Worm (Caenorhabditis elegans) whole organism, L4 larva: Measurements from ENCODE around the gene col-186.

Experiments used
- F10B5.3 ChIP-seq: sonication (generic microtip); optimal IDR thresholded peaks from 2 replicates; lab custom pipeline; 2016; ENCODE audit warnings: mild to moderate bottlenecking, missing genetic modification characterization, missing compliant biosample characterization
- F26F4.8 ChIP-seq: fragments of 200-800 bp; sonication (Bioruptor generic); conservative IDR thresholded peaks from 2 replicates; pipeline ENCODE4 v1.3.6; 2022; ENCODE audit warnings: missing genetic modification characterization, missing compliant biosample characterization
- Y48G9A.11 ChIP-seq: fragments of 200-800 bp; sonication (Bioruptor generic); IDR thresholded peaks from 2 replicates; pipeline ENCODE4 v1.3.6; 2022; ENCODE audit warnings: missing genetic modification reagents, missing genetic modification characterization, missing compliant biosample characterization
- Y5F2A.4 ChIP-seq: fragments of 200-800 bp; sonication (Bioruptor generic); optimal IDR thresholded peaks from 2 replicates; lab custom pipeline; 2018; ENCODE audit warnings: mild to moderate bottlenecking, missing genetic modification characterization, missing compliant biosample characterization
- ZK337.2 ChIP-seq: fragments of 200-800 bp; sonication (Bioruptor generic); IDR thresholded peaks from 2 replicates; pipeline ENCODE4 v1.3.6; 2022; ENCODE audit warnings: missing genetic modification reagents, missing genetic modification characterization, missing compliant biosample characterization
- aha-1 ChIP-seq: fragments of 150-350 bp; peaks from one replicate; lab custom pipeline; 2014; ENCODE audit warnings: missing biosample characterization, missing genetic modification characterization
- aly-2 ChIP-seq: sonication (generic microtip); optimal IDR thresholded peaks from 2 replicates; lab custom pipeline; 2018; ENCODE audit warnings: missing biosample characterization, missing genetic modification characterization
- attf-4 ChIP-seq: sonication (generic microtip); optimal IDR thresholded peaks from 3 replicates; lab custom pipeline; 2017; ENCODE audit warnings: missing biosample characterization, missing genetic modification characterization
- ceh-20 ChIP-seq: fragments of 200-800 bp; sonication (Bioruptor generic); IDR thresholded peaks from 2 replicates; pipeline ENCODE4 v1.3.6; 2022; ENCODE audit warnings: missing genetic modification reagents, missing genetic modification characterization, missing compliant biosample characterization
- ceh-62 ChIP-seq: sonication (generic microtip); optimal IDR thresholded peaks from 2 replicates; lab custom pipeline; 2017; ENCODE audit warnings: missing biosample characterization, missing genetic modification characterization
- ceh-82 ChIP-seq: sonication (generic microtip); optimal IDR thresholded peaks from 2 replicates; lab custom pipeline; 2017; ENCODE audit warnings: missing biosample characterization, missing genetic modification characterization
- daf-12 ChIP-seq: fragments of 150-350 bp; optimal IDR thresholded peaks from 2 replicates; lab custom pipeline; 2014; ENCODE audit warnings: missing biosample characterization, missing genetic modification reagents, missing genetic modification characterization
- daf-16 ChIP-seq, 3 experiments: sonication (generic microtip); optimal IDR thresholded peaks; 2 replicates each; lab custom pipeline; 2016 to 2017; ENCODE audit warnings: missing genetic modification characterization in 3 of 3, missing genetic modification reagents in 3 of 3, mild to moderate bottlenecking in 2 of 3, missing compliant biosample characterization in 2 of 3, missing biosample characterization in 1 of 3, moderate library complexity in 1 of 3
- daf-19 ChIP-seq: fragments of 200-800 bp; sonication (Bioruptor generic); conservative IDR thresholded peaks from 2 replicates; pipeline ENCODE4 v1.3.6; 2022; ENCODE audit warnings: missing genetic modification characterization, missing compliant biosample characterization
- dmd-9 ChIP-seq: fragments of 200-800 bp; sonication (Bioruptor generic); IDR thresholded peaks from 2 replicates; pipeline ENCODE4 v1.3.6; 2022; ENCODE audit warnings: missing genetic modification reagents, missing genetic modification characterization, missing compliant biosample characterization
- egl-27 ChIP-seq: sonication (generic microtip); optimal IDR thresholded peaks from 3 replicates; lab custom pipeline; 2017; ENCODE audit warnings: missing biosample characterization, missing genetic modification reagents, missing genetic modification characterization
- egl-43 ChIP-seq: fragments of 200-800 bp; sonication (Bioruptor generic); IDR thresholded peaks from 2 replicates; pipeline ENCODE4 v1.3.6; 2022; ENCODE audit warnings: missing genetic modification reagents, missing genetic modification characterization, missing compliant biosample characterization
- fos-1 ChIP-seq: fragments of 150-350 bp; optimal IDR thresholded peaks from 2 replicates; lab custom pipeline; 2014; ENCODE audit warnings: missing biosample characterization, missing genetic modification characterization
- gei-8 ChIP-seq: fragments of 200-800 bp; sonication (Bioruptor generic); optimal IDR thresholded peaks from 2 replicates; lab custom pipeline; 2018; ENCODE audit warnings: mild to moderate bottlenecking, missing genetic modification characterization, missing compliant biosample characterization
- hmg-1.1 ChIP-seq: fragments of 200-800 bp; sonication (Bioruptor generic); IDR thresholded peaks from 2 replicates; pipeline ENCODE4 v1.3.6; 2022; ENCODE audit warnings: missing genetic modification reagents, missing genetic modification characterization, missing compliant biosample characterization
- lin-13 ChIP-seq: fragments of 150-350 bp; optimal IDR thresholded peaks from 2 replicates; lab custom pipeline; 2014; ENCODE audit warnings: missing biosample characterization, missing genetic modification reagents, missing genetic modification characterization
- lsy-2 ChIP-seq, 2 experiments: fragments of 150-350 bp in 1 of 2; sonication (generic microtip) in 1 of 2; optimal IDR thresholded peaks; 2 replicates each; lab custom pipeline; 2014 to 2017; ENCODE audit warnings: missing biosample characterization in 2 of 2, missing genetic modification characterization in 2 of 2
- madf-5 ChIP-seq, 2 experiments: fragments of 200-800 bp; sonication (Bioruptor generic); IDR thresholded peaks; 2 replicates each; pipeline ENCODE4 v1.3.6; 2022; ENCODE audit warnings: missing compliant biosample characterization in 2 of 2, missing genetic modification characterization in 2 of 2
- madf-9 ChIP-seq: fragments of 200-800 bp; sonication (Bioruptor generic); conservative IDR thresholded peaks from 2 replicates; pipeline ENCODE4 v1.3.6; 2022; ENCODE audit warnings: missing genetic modification reagents, missing genetic modification characterization, missing compliant biosample characterization
- mes-2 ChIP-seq: sonication (generic microtip); optimal IDR thresholded peaks from 2 replicates; lab custom pipeline; 2016; ENCODE audit warnings: missing genotype, mild to moderate bottlenecking, missing genetic modification characterization, missing compliant biosample characterization; ENCODE audit not compliant: poor library complexity, severe bottlenecking
- nhr-41 ChIP-seq: fragments of 200-800 bp; sonication (Bioruptor generic); IDR thresholded peaks from 2 replicates; pipeline ENCODE4 v1.3.6; 2022; ENCODE audit warnings: missing genetic modification reagents, missing genetic modification characterization, missing compliant biosample characterization
- nhr-42 ChIP-seq: fragments of 200-800 bp; sonication (Bioruptor generic); IDR thresholded peaks from 2 replicates; pipeline ENCODE4 v1.3.6; 2022; ENCODE audit warnings: missing genetic modification characterization, missing compliant biosample characterization
- nhr-6 ChIP-seq: fragments of 150-350 bp; optimal IDR thresholded peaks from 2 replicates; lab custom pipeline; 2014; ENCODE audit warnings: missing biosample characterization, missing genetic modification characterization
- nhr-77 ChIP-seq: fragments of 150-350 bp; optimal IDR thresholded peaks from 2 replicates; lab custom pipeline; 2014; ENCODE audit warnings: missing biosample characterization, missing genetic modification characterization
- sdz-12 ChIP-seq: fragments of 200-800 bp; sonication (Bioruptor generic); optimal IDR thresholded peaks from 2 replicates; lab custom pipeline; 2018; ENCODE audit warnings: mild to moderate bottlenecking, missing genetic modification characterization, missing compliant biosample characterization
- set-16 ChIP-seq: fragments of 200-800 bp; sonication (Bioruptor generic); IDR thresholded peaks from 2 replicates; pipeline ENCODE4 v1.3.6; 2022; ENCODE audit warnings: missing genetic modification reagents, missing genetic modification characterization, missing compliant biosample characterization
- snpc-1.2 ChIP-seq: fragments of 200-800 bp; sonication (Bioruptor generic); IDR thresholded peaks from 2 replicates; pipeline ENCODE4 v1.3.6; 2022; ENCODE audit warnings: missing genetic modification reagents, missing genetic modification characterization, missing compliant biosample characterization
- unc-39 ChIP-seq: sonication (generic microtip); optimal IDR thresholded peaks from 2 replicates; lab custom pipeline; 2017; ENCODE audit warnings: missing biosample characterization, missing genetic modification characterization
- zfp-2 ChIP-seq: sonication (generic microtip); optimal IDR thresholded peaks from 2 replicates; lab custom pipeline; 2016; ENCODE audit warnings: mild to moderate bottlenecking, missing genetic modification characterization, missing compliant biosample characterization

Gene col-186

DNA sequence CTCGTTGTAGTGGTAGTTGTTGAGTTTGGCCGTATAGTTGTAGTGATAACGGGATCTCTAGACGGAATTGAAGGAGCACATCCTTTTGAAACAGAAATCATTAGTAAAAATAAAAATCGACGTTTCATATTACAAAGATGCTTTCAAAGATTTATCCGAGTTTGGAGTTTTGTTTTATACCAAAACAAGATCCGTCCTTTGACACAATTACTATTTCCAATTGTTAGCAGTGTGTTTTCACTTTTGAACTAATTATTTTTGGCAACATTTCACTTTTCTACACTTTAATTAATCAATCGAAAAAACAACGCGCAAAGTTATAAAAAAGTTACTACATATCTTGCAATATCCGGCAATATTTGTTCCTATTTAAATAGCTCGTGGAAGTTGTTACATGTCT, 34.3 kb upstream of the col-186 start, which contains the start of the genes F31B9.4 and F31B9.2:
Gene F31B9.4 (minus strand): TSS at position 101 of the 400 bp plus-strand sequence.
Gene F31B9.2 (plus strand): TSS at position 368 of the 400 bp plus-strand sequence.
- TF ChIP-seq snpc-1.2, result no peak
- no peak for TF ChIP-seq nhr-42
- no peak for TF ChIP-seq nhr-41 (GFP tag; lab: Robert Waterston, UW)
- no peak for TF ChIP-seq daf-19 (GFP tag; lab: Robert Waterston, UW)
- no peak for TF ChIP-seq gei-8 (GFP tag; lab: Kevin White, UChicago)
- TF ChIP-seq mes-2 (tag; lab: Kevin White, UChicago), result no peak

DNA sequence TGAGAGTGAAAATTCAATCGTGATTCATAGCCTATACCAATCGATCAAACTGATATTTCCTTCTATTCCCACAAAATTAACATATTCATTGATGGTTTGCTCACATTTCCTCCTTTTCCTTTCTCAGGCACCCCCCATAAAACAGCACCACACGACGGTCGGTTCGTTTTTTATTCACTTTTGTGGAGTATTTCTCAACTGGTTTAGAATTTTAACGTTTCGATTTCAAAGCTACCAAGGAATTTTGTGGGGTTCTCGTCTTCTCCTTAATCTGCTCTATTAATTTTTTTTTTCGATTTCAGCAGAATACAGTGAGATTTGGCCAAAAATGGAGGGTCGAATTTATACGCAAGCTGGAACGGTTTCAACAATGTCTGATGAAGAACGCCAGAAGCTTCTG, 31.9 kb upstream of the col-186 start, which contains the start of gene F31B9.7:
Gene F31B9.7 (plus strand): TSS at position 301 of the 400 bp plus-strand sequence.
- TF ChIP-seq zfp-2, result no peak
- peak; percentile 51 for TF ChIP-seq aha-1 (tag; lab: Kevin White, UChicago)

DNA sequence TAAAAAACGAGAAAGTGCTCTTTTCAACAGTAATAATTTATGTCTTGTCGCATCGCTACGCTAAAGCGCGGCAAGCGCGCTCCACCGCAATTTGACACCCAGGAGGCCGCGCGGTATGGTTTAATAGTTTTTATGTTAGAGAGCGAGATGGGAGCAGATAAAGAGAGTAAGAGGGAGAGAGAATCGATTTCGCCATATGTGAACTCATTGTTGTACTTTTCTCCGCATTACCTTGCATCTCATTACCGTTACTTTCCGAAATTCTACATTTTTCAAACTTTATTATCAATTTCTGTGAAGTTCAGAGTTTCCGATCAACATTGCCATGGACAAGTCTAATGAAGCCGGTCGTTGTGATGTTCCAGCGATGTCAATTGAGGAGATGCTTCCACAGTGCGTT, 27.9 kb upstream of the col-186 start, which contains the start of gene F31B9.3:
Gene F31B9.3 (plus strand): TSS at position 301 of the 400 bp plus-strand sequence.
- TF ChIP-seq unc-39 (tag; lab: Kevin White, UChicago), result no peak
- no peak for TF ChIP-seq Y5F2A.4 (GFP tag; lab: Kevin White, UChicago)
- no peak for TF ChIP-seq ZK337.2

ce11 chrX:15932859-15933258, 18.4 kb upstream of the col-186 start:
- TF ChIP-seq set-16 (GFP tag; lab: Robert Waterston, UW), result 0 out of 2 replicates have a peak, but pooled peaks have one; percentile 9
- no peak for TF ChIP-seq lsy-2 (tag; optimal IDR thresholded peaks at IDR 0.05; lab: Kevin White, UChicago)
- TF ChIP-seq dmd-9 (GFP tag; lab: Robert Waterston, UW), result no peak

- TF ChIP-seq attf-4 (tag; lab: Kevin White, UChicago) (no peak), ceh-82 (tag; lab: Kevin White, UChicago) (no peak), nhr-77 (tag; lab: Kevin White, UChicago) (no peak), fos-1 (tag; lab: Kevin White, UChicago) (no peak), Y48G9A.11 (GFP tag; lab: Robert Waterston, UW) (no peak), snpc-1.2 (peak; percentile 29; the same call in 1 of the 2 replicates), egl-27 (tag; lab: Kevin White, UChicago) (no peak), ceh-62 (tag; lab: Kevin White, UChicago) (no peak), F26F4.8 (GFP tag; lab: Robert Waterston, UW) (no peak), daf-16 (GFP tag; optimal IDR thresholded peaks at IDR 0.05; lab: Kevin White, UChicago) (no peak), daf-16 (tag; optimal IDR thresholded peaks at IDR 0.05; lab: Kevin White, UChicago) (no peak), nhr-6 (tag; lab: Kevin White, UChicago) (no peak), set-16 (GFP tag; lab: Robert Waterston, UW) (peak; percentile 91), madf-9 (GFP tag; lab: Robert Waterston, UW) (no peak), daf-12 (tag; lab: Kevin White, UChicago) (no peak), ceh-20 (no peak), sdz-12 (GFP tag; lab: Kevin White, UChicago) (no peak), egl-43 (GFP tag; lab: Robert Waterston, UW) (no peak), aly-2 (no peak), hmg-1.1 (no peak), madf-5 (GFP tag; IDR thresholded peaks at IDR 0.05; lab: Robert Waterston, UW) (0 out of 4 replicates have a peak, but pooled peaks of 1 of the 2 experiments have one; percentile 28), lin-13 (no peak), F10B5.3 (tag; lab: Kevin White, UChicago) (no peak), dmd-9 (GFP tag; lab: Robert Waterston, UW) (no peak)
These were observed 13.4 kb upstream of the col-186 start for ce11 chrX:15937854-15938253.
